Fruit fly (Drosophila melanogaster): ENCODE measurements around the gene Zasp67.
A peak's percentile ranks its signal among the peaks of the same experiment; 100 is the strongest.

Zasp67 gene

DNA sequence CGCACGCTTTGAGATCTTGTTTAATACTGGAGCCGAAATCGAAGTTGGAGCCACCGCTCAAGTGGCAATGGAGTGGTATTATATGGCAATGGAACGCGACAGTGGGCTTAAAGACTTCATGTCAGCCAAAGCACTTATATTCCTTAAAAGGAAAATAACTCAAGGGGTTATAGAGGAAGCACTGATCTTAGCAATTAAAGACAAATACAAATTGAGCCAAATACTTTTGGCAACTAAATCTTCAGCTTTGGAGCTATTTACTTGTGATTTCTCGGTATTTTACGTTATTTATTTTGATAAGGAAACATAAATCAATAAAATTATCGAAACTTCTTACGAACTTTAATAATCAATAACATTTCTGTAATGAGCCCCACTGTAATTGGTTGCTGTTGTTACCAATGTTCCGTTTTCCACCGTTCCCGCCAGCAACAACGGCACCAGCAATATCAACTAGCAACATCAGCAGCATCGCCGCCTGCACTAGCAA is 53.4 kb downstream of the Zasp67 start (continued):
- peak; percentile 85 for TF ChIP-seq pfk (GFP tag; optimal IDR thresholded peaks at IDR 0.05)
- TF ChIP-seq Max (GFP tag; optimal IDR thresholded peaks at IDR 0.05): peak; percentile 93
- TF ChIP-seq Ets65A (GFP tag): peak; percentile 62
- TF ChIP-seq MTF-1 (GFP tag; optimal IDR thresholded peaks at IDR 0.05; ENCODE audit: borderline replicate concordance): peak; percentile 76
- TF ChIP-seq CG31441 (GFP tag; IDR thresholded peaks at IDR 0.05): peak; percentile 98
- TF ChIP-seq toy (GFP tag; IDR thresholded peaks at IDR 0.05): 0 out of 2 replicates have a peak, but pooled peaks have one; percentile 22
- peak; percentile 80 for TF ChIP-seq sima (GFP tag; optimal IDR thresholded peaks at IDR 0.05)
- peak; percentile 70 for TF ChIP-seq Spps (tag; optimal IDR thresholded peaks at IDR 0.05)
- peak; percentile 95 for TF ChIP-seq CG2712 (tag; optimal IDR thresholded peaks at IDR 0.05)
- peak; percentile 52 for TF ChIP-seq tx (GFP tag; optimal IDR thresholded peaks at IDR 0.05)
- TF ChIP-seq H2.0 (GFP tag; IDR thresholded peaks at IDR 0.05): peak; percentile 67
- TF ChIP-seq so (GFP tag; IDR thresholded peaks at IDR 0.05): peak; percentile 79; the same call in 1 of the 3 replicates
- TF ChIP-seq NK7.1 (GFP tag; optimal IDR thresholded peaks at IDR 0.05): peak; percentile 91
- TF ChIP-seq fd102C (GFP tag; optimal IDR thresholded peaks at IDR 0.05): no peak
- peak; percentile 91 for TF ChIP-seq CG18476 (GFP tag; optimal IDR thresholded peaks at IDR 0.05)
- no peak for TF ChIP-seq tna (GFP tag; IDR thresholded peaks at IDR 0.05; ENCODE audit: partially characterized antibody)
- peak; percentile 77 for TF ChIP-seq dmrt11E (tag; optimal IDR thresholded peaks at IDR 0.05)
- peak; percentile 64 for TF ChIP-seq vfl (GFP tag; optimal IDR thresholded peaks at IDR 0.05)
- TF ChIP-seq CG9932 (GFP tag; IDR thresholded peaks at IDR 0.05): peak; percentile 63; the same call in 1 of the 2 replicates
- TF ChIP-seq CG17359 (tag; optimal IDR thresholded peaks at IDR 0.05): peak; percentile 88
- peak; percentile 80 for TF ChIP-seq CG1647 (GFP tag; optimal IDR thresholded peaks at IDR 0.05)
- TF ChIP-seq Dbx (GFP tag; IDR thresholded peaks at IDR 0.05): peak; percentile 69; the same call in 2 of the 3 replicates
- no peak for TF ChIP-seq D (optimal IDR thresholded peaks at IDR 0.05)
- TF ChIP-seq D (GFP tag; optimal IDR thresholded peaks at IDR 0.05): peak; percentile 95
- peak; percentile 65; the same call in 2 of the 3 replicates for TF ChIP-seq CG11560 (tag; IDR thresholded peaks at IDR 0.05)
- peak; percentile 63 for TF ChIP-seq CG7987 (GFP tag; optimal IDR thresholded peaks at IDR 0.05)
- TF ChIP-seq esg (GFP tag; conservative IDR thresholded peaks at IDR 0.05): peak; percentile 79
- TF ChIP-seq HHEX (GFP tag; optimal IDR thresholded peaks at IDR 0.05): peak; percentile 91
- TF ChIP-seq CG4404 (GFP tag; IDR thresholded peaks at IDR 0.05): peak; percentile 69
- TF ChIP-seq Hr39 (optimal IDR thresholded peaks at IDR 0.05): no peak
- TF ChIP-seq Sin3A (optimal IDR thresholded peaks at IDR 0.05): no peak
- peak; percentile 88 for TF ChIP-seq gce (GFP tag; IDR thresholded peaks at IDR 0.05)
- no peak for TF ChIP-seq fru (optimal IDR thresholded peaks at IDR 0.05)
- no peak for TF ChIP-seq CG16813 (GFP tag; IDR thresholded peaks at IDR 0.05; ENCODE audit: partially characterized antibody)
- TF ChIP-seq pros (GFP tag; optimal IDR thresholded peaks at IDR 0.05): peak; percentile 27
- TF ChIP-seq gcm2 (GFP tag; optimal IDR thresholded peaks at IDR 0.05): peak; percentile 35
- TF ChIP-seq fd3F (GFP tag; optimal IDR thresholded peaks at IDR 0.05): peak; percentile 72
- peak; percentile 66 for TF ChIP-seq Myb (GFP tag; optimal IDR thresholded peaks at IDR 0.05)
- peak; percentile 88 for TF ChIP-seq CG4730 (GFP tag; IDR thresholded peaks at IDR 0.05)
- TF ChIP-seq CG17802 (tag; optimal IDR thresholded peaks at IDR 0.05): peak; percentile 70
- TF ChIP-seq trem (tag; optimal IDR thresholded peaks at IDR 0.05): peak; percentile 70
- peak; percentile 10 for TF ChIP-seq CG9797 (GFP tag; optimal IDR thresholded peaks at IDR 0.05)
- TF ChIP-seq E2f1 (GFP tag; IDR thresholded peaks at IDR 0.05): peak; percentile 92
- no peak for TF ChIP-seq NC2α (GFP tag; optimal IDR thresholded peaks at IDR 0.05)
- peak; percentile 81 for TF ChIP-seq odd (GFP tag; optimal IDR thresholded peaks at IDR 0.05)
- no peak for TF ChIP-seq nerfin-2 (GFP tag; IDR thresholded peaks at IDR 0.05; ENCODE audit: partially characterized antibody)
- TF ChIP-seq crc (GFP tag; optimal IDR thresholded peaks at IDR 0.05): no peak
- peak; percentile 88 for TF ChIP-seq unpg (GFP tag; optimal IDR thresholded peaks at IDR 0.05)
- no peak for TF ChIP-seq luna (GFP tag; optimal IDR thresholded peaks at IDR 0.05)
- peak; percentile 19 for TF ChIP-seq Hmx (GFP tag; optimal IDR thresholded peaks at IDR 0.05)
- peak; percentile 24 for TF ChIP-seq CG18011 (GFP tag; optimal IDR thresholded peaks at IDR 0.05)
- TF ChIP-seq zf30C (GFP tag; optimal IDR thresholded peaks at IDR 0.05): no peak

Data from whole organism, embryonic.